Fruit fly (Drosophila melanogaster): ENCODE measurements around the gene msd5.

DNA sequence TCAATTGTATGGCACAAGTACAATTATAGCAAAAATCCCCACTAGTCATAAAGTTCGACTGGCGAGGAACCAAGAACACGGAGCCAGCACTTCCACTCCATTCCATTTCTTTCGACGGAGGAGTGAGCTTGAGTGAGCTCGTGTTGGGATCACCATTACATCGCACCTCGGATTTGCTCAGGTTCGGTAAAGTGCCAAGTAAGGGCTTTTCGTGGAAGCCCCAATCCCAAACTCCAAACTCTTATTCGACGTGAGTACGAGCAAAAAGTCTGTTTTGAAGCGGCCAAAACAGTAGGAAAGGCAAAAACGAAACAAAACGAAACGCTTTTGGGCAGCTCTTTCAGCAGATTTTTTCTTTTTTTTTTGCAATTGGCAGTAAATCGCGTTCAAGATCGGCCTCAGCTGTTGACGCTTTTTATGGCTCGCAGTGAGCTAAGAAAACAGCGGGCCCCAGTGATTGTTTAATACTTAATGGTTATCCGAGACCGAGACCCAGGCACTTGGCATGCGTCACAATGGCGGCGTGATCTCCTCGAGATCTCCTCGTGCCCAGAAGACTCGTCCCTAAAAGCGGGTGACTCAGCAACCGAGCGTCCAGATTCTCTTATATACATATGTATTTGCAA, 11.9 kb downstream of the msd5 start:
- TF ChIP-seq Pif1A (GFP tag; optimal IDR thresholded peaks at IDR 0.05) (no peak), Pif1B (GFP tag; optimal IDR thresholded peaks at IDR 0.05) (no peak)
